Fruit fly (Drosophila melanogaster): ENCODE measurements around the gene Brd8.

dm6 chr3R:29254383-29254782, 31.1 kb downstream of the Brd8 start:
- TF ChIP-seq h (GFP tag; optimal IDR thresholded peaks at IDR 0.05) (no peak), ey (GFP tag; optimal IDR thresholded peaks at IDR 0.05) (no peak), N (GFP tag; optimal IDR thresholded peaks at IDR 0.05) (no peak), Hnf4 (GFP tag; optimal IDR thresholded peaks at IDR 0.05) (no peak), Mio (GFP tag; optimal IDR thresholded peaks at IDR 0.05) (no peak), dl (GFP tag; optimal IDR thresholded peaks at IDR 0.05; ENCODE audit: insufficient read depth in 1 of 2, partially characterized antibody in 2 of 2) (no peak), GATAd (GFP tag; optimal IDR thresholded peaks at IDR 0.05) (no peak), Hr83 (GFP tag; optimal IDR thresholded peaks at IDR 0.05; ENCODE audit: poor library complexity, severe bottlenecking) (no peak), Rel (GFP tag; optimal IDR thresholded peaks at IDR 0.05) (peak; percentile 64), Rel (tag; optimal IDR thresholded peaks at IDR 0.05) (peak; percentile 12), CG32264 (GFP tag; optimal IDR thresholded peaks at IDR 0.05) (peak; percentile 2), usp (GFP tag; optimal IDR thresholded peaks at IDR 0.05) (no peak), psq (GFP tag; optimal IDR thresholded peaks at IDR 0.05) (peak; percentile 63), CrebA (GFP tag; optimal IDR thresholded peaks at IDR 0.05; ENCODE audit: borderline replicate concordance) (no peak)
